Fruit fly (Drosophila melanogaster): ENCODE measurements around the gene CG1750.

Gene CG1750

DNA sequence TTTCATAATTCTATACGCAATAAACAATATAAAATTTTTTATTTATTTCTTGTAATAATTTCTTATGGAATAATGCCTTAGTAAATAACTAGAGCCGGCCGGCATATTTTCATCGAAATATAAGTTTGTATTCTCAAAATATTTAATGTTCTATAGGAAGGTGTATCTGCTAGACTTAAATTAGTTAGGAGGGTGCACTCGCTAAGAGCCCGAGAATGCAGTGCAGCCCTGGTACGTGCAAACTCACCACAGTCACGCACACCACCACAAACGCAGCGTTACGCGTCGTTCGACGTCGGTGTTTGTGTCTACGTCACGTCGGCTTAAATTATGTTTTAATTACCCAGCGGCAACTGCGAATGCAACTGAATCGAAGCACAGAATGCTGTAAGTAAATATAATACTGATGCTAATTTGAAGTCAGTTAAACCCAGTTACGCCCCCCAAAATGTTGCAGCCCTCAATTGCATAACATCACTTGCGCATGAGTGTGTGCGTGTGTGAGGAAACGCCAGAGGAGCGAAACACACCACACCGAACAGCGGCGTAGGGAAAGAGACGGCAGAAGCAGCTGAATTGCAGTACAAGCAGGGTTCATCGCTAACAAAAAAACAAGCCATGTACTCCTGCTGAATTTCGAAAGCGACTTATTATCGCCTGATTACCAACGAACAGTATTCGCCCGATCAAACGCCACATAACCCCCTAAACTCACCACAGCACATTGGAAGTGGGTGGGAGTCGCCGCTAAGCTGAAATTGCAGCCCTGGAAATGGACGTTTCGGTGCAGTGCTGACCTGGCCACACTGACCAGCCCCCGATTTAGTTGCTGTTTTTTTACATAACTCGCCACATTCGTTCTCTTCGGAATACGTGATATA is 34.0 kb downstream of the CG1750 start, which contains the start of gene CG12054 (continued):
- TF ChIP-seq dl (GFP tag; optimal IDR thresholded peaks at IDR 0.05; ENCODE audit: insufficient read depth in 1 of 2, partially characterized antibody in 2 of 2) (no peak), Rel (GFP tag; optimal IDR thresholded peaks at IDR 0.05) (no peak), Rel (tag; optimal IDR thresholded peaks at IDR 0.05) (peak; percentile 48), fru (GFP tag; optimal IDR thresholded peaks at IDR 0.05) (no peak), brk (GFP tag; optimal IDR thresholded peaks at IDR 0.05) (no peak), Hr83 (GFP tag; optimal IDR thresholded peaks at IDR 0.05; ENCODE audit: poor library complexity, severe bottlenecking) (peak; percentile 9), rgr (GFP tag; optimal IDR thresholded peaks at IDR 0.05) (no peak), ey (GFP tag; optimal IDR thresholded peaks at IDR 0.05) (peak; percentile 19)

DNA sequence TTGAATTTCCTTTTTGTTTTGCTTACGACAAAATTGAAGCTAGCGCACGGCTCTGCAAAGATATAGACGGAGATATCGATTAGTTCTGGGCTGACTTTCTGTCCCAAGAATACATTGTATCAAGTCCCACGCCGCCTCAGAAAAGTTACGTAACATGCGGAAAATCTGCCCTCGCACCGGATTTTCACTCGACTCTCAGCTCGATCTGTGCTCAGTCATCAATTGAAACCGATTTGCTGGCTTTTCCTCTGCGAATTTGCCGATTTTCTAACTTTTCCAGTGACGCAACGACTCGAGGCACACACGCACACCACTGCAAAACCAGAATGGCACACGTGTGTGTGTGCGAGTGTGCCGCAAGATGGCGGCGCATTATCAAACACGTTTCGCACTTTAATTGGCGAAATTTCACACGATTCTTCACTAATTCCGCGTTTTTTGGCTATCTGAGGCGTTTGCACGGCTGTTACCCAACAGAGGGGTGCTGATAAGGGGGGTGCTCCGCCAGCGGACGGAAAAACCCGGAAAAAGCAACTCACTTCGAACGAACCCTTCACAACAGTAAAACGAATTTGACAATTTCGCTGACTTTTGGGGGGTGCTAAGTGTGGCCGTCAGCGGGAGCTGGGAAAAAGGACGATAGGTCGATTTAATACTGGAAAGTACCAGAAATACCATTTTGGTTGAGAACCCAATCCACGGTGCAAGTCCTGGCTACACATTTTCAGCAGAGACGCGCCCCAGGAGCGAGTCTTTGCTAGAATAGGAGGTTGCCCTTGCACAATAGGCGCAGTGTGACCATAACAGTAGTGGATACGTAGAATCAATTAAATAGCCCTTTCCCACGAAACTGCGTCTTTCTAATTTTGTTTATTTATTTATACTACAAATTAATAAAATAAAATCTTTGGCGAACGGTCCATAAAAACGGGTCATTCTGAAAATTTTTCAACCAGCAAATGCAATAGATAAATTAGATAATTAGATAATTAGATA is 35.4 kb downstream of the CG1750 start, which contains the start of gene ATPsynC:
Gene ATPsynC (minus strand): TSS at position 634 of the 996 bp plus-strand sequence.
- TF ChIP-seq Mio (GFP tag; optimal IDR thresholded peaks at IDR 0.05) (no peak), ey (GFP tag; optimal IDR thresholded peaks at IDR 0.05) (no peak), CrebA (GFP tag; optimal IDR thresholded peaks at IDR 0.05; ENCODE audit: borderline replicate concordance) (no peak), Hr83 (GFP tag; optimal IDR thresholded peaks at IDR 0.05; ENCODE audit: poor library complexity, severe bottlenecking) (peak; percentile 57), h (GFP tag; optimal IDR thresholded peaks at IDR 0.05) (peak; percentile 59), tai (GFP tag; optimal IDR thresholded peaks at IDR 0.05) (no peak), Vsx2 (GFP tag; optimal IDR thresholded peaks at IDR 0.05; ENCODE audit: partially characterized antibody) (no peak), Rel (GFP tag; optimal IDR thresholded peaks at IDR 0.05) (no peak), Rel (tag; optimal IDR thresholded peaks at IDR 0.05) (peak; percentile 61), usp (GFP tag; optimal IDR thresholded peaks at IDR 0.05) (no peak), sv (GFP tag; optimal IDR thresholded peaks at IDR 0.05) (peak; percentile 19), Myc (optimal IDR thresholded peaks at IDR 0.05) (peak; percentile 4), Hr78 (GFP tag; optimal IDR thresholded peaks at IDR 0.05) (peak; percentile 14), dl (GFP tag; optimal IDR thresholded peaks at IDR 0.05; ENCODE audit: insufficient read depth in 1 of 2, partially characterized antibody in 2 of 2) (peak; percentile 16 to 47), CG9705 (GFP tag; optimal IDR thresholded peaks at IDR 0.05) (no peak), OdsH (GFP tag; optimal IDR thresholded peaks at IDR 0.05) (peak; percentile 2), foxo (GFP tag; optimal IDR thresholded peaks at IDR 0.05) (peak in 1 of 2 experiments; percentile 30), br (GFP tag; optimal IDR thresholded peaks at IDR 0.05) (peak; percentile 40), Hnf4 (GFP tag; optimal IDR thresholded peaks at IDR 0.05) (no peak), pan (optimal IDR thresholded peaks at IDR 0.05) (no peak), fru (GFP tag; optimal IDR thresholded peaks at IDR 0.05) (no peak), rgr (GFP tag; optimal IDR thresholded peaks at IDR 0.05) (peak; percentile 31), Sp1 (GFP tag; optimal IDR thresholded peaks at IDR 0.05) (peak; percentile 75), N (GFP tag; optimal IDR thresholded peaks at IDR 0.05) (peak; percentile 95), HLH106 (tag; optimal IDR thresholded peaks at IDR 0.05) (peak; percentile 7)

DNA sequence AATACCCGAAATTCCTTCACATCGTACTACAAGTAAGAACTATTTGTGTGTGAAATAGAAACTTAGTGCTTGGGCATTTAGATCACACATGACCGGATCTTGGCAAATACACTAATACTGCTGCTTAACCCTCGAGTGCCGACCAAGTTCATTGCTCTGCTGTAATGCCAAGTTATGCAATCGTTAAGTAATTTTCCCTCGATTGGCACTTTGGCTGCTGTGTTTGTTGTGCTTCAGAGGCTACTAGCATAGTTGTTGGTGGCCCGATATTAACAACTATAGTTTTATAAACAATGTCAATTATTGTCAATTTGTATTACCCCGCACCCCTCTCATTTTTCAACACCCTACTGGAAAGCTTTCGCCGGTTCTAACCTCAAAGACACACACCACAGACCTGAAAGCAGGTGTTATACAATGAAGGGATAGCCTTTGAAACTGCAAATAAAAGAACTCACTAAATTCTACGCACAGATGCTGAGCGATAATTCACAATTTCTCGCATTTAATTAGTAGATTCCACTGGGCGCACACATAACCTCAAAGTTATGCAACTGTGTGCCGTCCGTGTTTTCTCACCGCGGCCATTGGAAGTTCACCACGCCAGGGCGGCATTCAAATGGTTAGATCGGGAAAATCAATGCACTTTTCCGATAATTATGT is 36.4 kb downstream of the CG1750 start:
- no peak for TF ChIP-seq Rel (GFP tag; optimal IDR thresholded peaks at IDR 0.05)
- peak; percentile 28 for TF ChIP-seq Rel (tag; optimal IDR thresholded peaks at IDR 0.05)
- no peak for TF ChIP-seq br (GFP tag; optimal IDR thresholded peaks at IDR 0.05)
- no peak for TF ChIP-seq Abd-B (GFP tag; optimal IDR thresholded peaks at IDR 0.05)
- TF ChIP-seq sage (GFP tag; optimal IDR thresholded peaks at IDR 0.05), result no peak
- no peak for TF ChIP-seq Mio (GFP tag; optimal IDR thresholded peaks at IDR 0.05)
- peak; percentile 51 for TF ChIP-seq Myc (optimal IDR thresholded peaks at IDR 0.05)
- TF ChIP-seq tai (GFP tag; optimal IDR thresholded peaks at IDR 0.05), result no peak
- no peak for TF ChIP-seq sv (GFP tag; optimal IDR thresholded peaks at IDR 0.05)
- TF ChIP-seq CG32264 (GFP tag; optimal IDR thresholded peaks at IDR 0.05), result no peak
- TF ChIP-seq dmrt93B (GFP tag; optimal IDR thresholded peaks at IDR 0.05), result no peak
- no peak for TF ChIP-seq Hr83 (GFP tag; optimal IDR thresholded peaks at IDR 0.05; ENCODE audit: poor library complexity, severe bottlenecking)
- no peak for TF ChIP-seq h (GFP tag; optimal IDR thresholded peaks at IDR 0.05)
- TF ChIP-seq GATAd (GFP tag; optimal IDR thresholded peaks at IDR 0.05), result no peak
- TF ChIP-seq Sp1 (GFP tag; optimal IDR thresholded peaks at IDR 0.05), result peak; percentile 6
- TF ChIP-seq Jra (GFP tag; optimal IDR thresholded peaks at IDR 0.05), result no peak

All from whole organism, wandering third instar larva.